Worm (Caenorhabditis elegans) whole organism, L4 larva: Measurements from ENCODE around the gene T28H10.1.

Experiments used
- Y75B8A.6 ChIP-seq: fragments of 200-800 bp; sonication (Bioruptor generic); IDR thresholded peaks from 2 replicates; pipeline ENCODE4 v1.3.6; 2022; ENCODE audit warnings: missing genetic modification reagents, missing genetic modification characterization, missing compliant biosample characterization
- aha-1 ChIP-seq: fragments of 150-350 bp; peaks from one replicate; lab custom pipeline; 2014; ENCODE audit warnings: missing biosample characterization, missing genetic modification characterization
- ama-1 ChIP-seq: fragments of 150-350 bp; optimal IDR thresholded peaks from 2 replicates; lab custom pipeline; 2014; ENCODE audit warnings: inconsistent platforms, mixed read lengths
- ceh-28 ChIP-seq: fragments of 150-350 bp; optimal IDR thresholded peaks from 2 replicates; lab custom pipeline; 2014; ENCODE audit warnings: missing biosample characterization, missing genetic modification reagents, missing genetic modification characterization
- ceh-32 ChIP-seq: sonication (generic microtip); optimal IDR thresholded peaks from 2 replicates; lab custom pipeline; 2016; ENCODE audit warnings: mild to moderate bottlenecking, missing genetic modification characterization, missing compliant biosample characterization; ENCODE audit not compliant: poor library complexity
- cey-2 ChIP-seq: sonication (generic microtip); optimal IDR thresholded peaks from 3 replicates; lab custom pipeline; 2017; ENCODE audit warnings: missing genetic modification characterization, mild to moderate bottlenecking, missing compliant biosample characterization, antibody characterized with exemption, borderline replicate concordance; ENCODE audit not compliant: insufficient read depth
- ctbp-1 ChIP-seq: fragments of 200-800 bp; sonication (Bioruptor generic); IDR thresholded peaks from 2 replicates; pipeline ENCODE4 v1.3.6; 2022; ENCODE audit warnings: missing genetic modification reagents, missing genetic modification characterization, missing compliant biosample characterization
- daf-16 ChIP-seq, 3 experiments: sonication (generic microtip); optimal IDR thresholded peaks; 2 replicates each; lab custom pipeline; 2016 to 2017; ENCODE audit warnings: missing genetic modification characterization in 3 of 3, missing genetic modification reagents in 3 of 3, mild to moderate bottlenecking in 2 of 3, missing compliant biosample characterization in 2 of 3, missing biosample characterization in 1 of 3, moderate library complexity in 1 of 3
- daf-19 ChIP-seq: fragments of 200-800 bp; sonication (Bioruptor generic); conservative IDR thresholded peaks from 2 replicates; pipeline ENCODE4 v1.3.6; 2022; ENCODE audit warnings: missing genetic modification characterization, missing compliant biosample characterization
- daf-8 ChIP-seq: fragments of 200-800 bp; sonication (Bioruptor generic); IDR thresholded peaks from 2 replicates; pipeline ENCODE4 v1.3.6; 2022; ENCODE audit warnings: missing genetic modification characterization, missing compliant biosample characterization
- duxl-1 ChIP-seq: sonication (generic microtip); optimal IDR thresholded peaks from 2 replicates; lab custom pipeline; 2016; ENCODE audit warnings: mild to moderate bottlenecking, missing genetic modification characterization, moderate library complexity, missing compliant biosample characterization; ENCODE audit not compliant: poor library complexity
- fos-1 ChIP-seq: fragments of 150-350 bp; optimal IDR thresholded peaks from 2 replicates; lab custom pipeline; 2014; ENCODE audit warnings: missing biosample characterization, missing genetic modification characterization
- gei-8 ChIP-seq: fragments of 200-800 bp; sonication (Bioruptor generic); optimal IDR thresholded peaks from 2 replicates; lab custom pipeline; 2018; ENCODE audit warnings: mild to moderate bottlenecking, missing genetic modification characterization, missing compliant biosample characterization
- hif-1 ChIP-seq, 2 experiments: sonication (generic microtip); optimal IDR thresholded peaks; 2 replicates each; lab custom pipeline; 2016 to 2017; ENCODE audit warnings: missing compliant biosample characterization in 2 of 2, missing genetic modification characterization in 2 of 2, missing genetic modification reagents in 2 of 2, missing genotype in 2 of 2, mild to moderate bottlenecking in 1 of 2
- lin-1 ChIP-seq: fragments of 200-800 bp; sonication (Bioruptor generic); IDR thresholded peaks from 2 replicates; pipeline ENCODE4 v1.3.6; 2022; ENCODE audit warnings: missing genetic modification reagents, missing genetic modification characterization, missing compliant biosample characterization
- lin-15B ChIP-seq: fragments of 150-350 bp; sonication (generic microtip); optimal IDR thresholded peaks from 3 replicates; lab custom pipeline; 2014; ENCODE audit warnings: missing biosample characterization, missing genetic modification characterization
- lir-3 ChIP-seq: sonication (generic microtip); optimal IDR thresholded peaks from 2 replicates; lab custom pipeline; 2016; ENCODE audit warnings: mild to moderate bottlenecking, missing genetic modification characterization, missing compliant biosample characterization
- madf-5 ChIP-seq, 2 experiments: fragments of 200-800 bp; sonication (Bioruptor generic); IDR thresholded peaks; 2 replicates each; pipeline ENCODE4 v1.3.6; 2022; ENCODE audit warnings: missing compliant biosample characterization in 2 of 2, missing genetic modification characterization in 2 of 2
- nhr-11 ChIP-seq: fragments of 150-350 bp; optimal IDR thresholded peaks from 2 replicates; lab custom pipeline; 2014; ENCODE audit warnings: missing biosample characterization, missing genetic modification characterization
- nhr-48 ChIP-seq: sonication (generic microtip); optimal IDR thresholded peaks from 2 replicates; lab custom pipeline; 2016; ENCODE audit warnings: mild to moderate bottlenecking, missing genetic modification characterization, missing compliant biosample characterization
- pha-4 ChIP-seq, 2 experiments: fragments of 150-350 bp in 1 of 2; fragments of 200-800 bp in 1 of 2; sonication (Bioruptor generic) in 1 of 2; IDR thresholded peaks in 1 of 2; optimal IDR thresholded peaks in 1 of 2; 2 replicates each; pipeline versions ENCODE4 v1.3.6 to Lab custom; 2014 to 2022; ENCODE audit warnings: missing genetic modification characterization in 2 of 2, missing genetic modification reagents in 2 of 2, missing biosample characterization in 1 of 2, missing compliant biosample characterization in 1 of 2
- php-3 ChIP-seq: fragments of 200-800 bp; sonication (Bioruptor generic); IDR thresholded peaks from 2 replicates; pipeline ENCODE4 v1.3.6; 2022; ENCODE audit warnings: missing genetic modification reagents, missing genetic modification characterization, missing compliant biosample characterization
- skn-1 ChIP-seq: fragments of 150-350 bp; optimal IDR thresholded peaks from 2 replicates; lab custom pipeline; 2014; ENCODE audit warnings: missing biosample characterization, missing genetic modification characterization
- snpc-4 ChIP-seq: fragments of 150-350 bp; optimal IDR thresholded peaks from 2 replicates; lab custom pipeline; 2014; ENCODE audit warnings: missing biosample characterization, missing genetic modification characterization
- spr-1 ChIP-seq: sonication (generic microtip); optimal IDR thresholded peaks from 2 replicates; lab custom pipeline; 2016; ENCODE audit warnings: mild to moderate bottlenecking, missing genetic modification characterization, missing compliant biosample characterization
- unc-62 ChIP-seq, 3 experiments: fragments of 150-350 bp in 1 of 3; sonication (generic microtip); optimal IDR thresholded peaks in 2 of 3; peaks in 1 of 3; 1 replicate in 1 of 3; 2 replicates in 2 of 3; lab custom pipeline; 2014 to 2017; ENCODE audit warnings: missing biosample characterization in 3 of 3, missing genetic modification characterization in 3 of 3, missing genetic modification reagents in 3 of 3, missing genotype in 1 of 3
- vab-7 ChIP-seq: fragments of 200-800 bp; sonication (Bioruptor generic); IDR thresholded peaks from 2 replicates; pipeline ENCODE4 v1.3.6; 2022; ENCODE audit warnings: missing genetic modification reagents, missing genetic modification characterization, missing compliant biosample characterization
- zag-1 ChIP-seq: fragments of 150-350 bp; optimal IDR thresholded peaks from 2 replicates; lab custom pipeline; 2014; ENCODE audit warnings: missing biosample characterization, missing genetic modification characterization
- ztf-7 ChIP-seq: fragments of 150-350 bp; optimal IDR thresholded peaks from 2 replicates; lab custom pipeline; 2014; ENCODE audit warnings: missing biosample characterization, missing genetic modification characterization

T28H10.1 gene

ce11 chrV:12554172-12555031 lies 50.8 kb downstream of the T28H10.1 start (continued):
- no peak for TF ChIP-seq daf-16 (GFP tag; optimal IDR thresholded peaks at IDR 0.05; lab: Kevin White, UChicago)
- TF ChIP-seq daf-16 (tag; optimal IDR thresholded peaks at IDR 0.05; lab: Kevin White, UChicago) = no peak
- peak; percentile 45 for TF ChIP-seq aha-1 (tag; lab: Kevin White, UChicago)
- TF ChIP-seq gei-8 = no peak
- peak; percentile 33 for TF ChIP-seq nhr-48 (tag; lab: Kevin White, UChicago)
- TF ChIP-seq unc-62 (GFP tag; optimal IDR thresholded peaks at IDR 0.05 in 1 of 2; lab: Kevin White, UChicago) = peak in 1 of 2 experiments; percentile 88
- TF ChIP-seq unc-62 (tag; optimal IDR thresholded peaks at IDR 0.05; lab: Kevin White, UChicago) = no peak
- no peak for TF ChIP-seq cey-2 (tag; lab: Kevin White, UChicago)
- TF ChIP-seq lin-1 (GFP tag; lab: Robert Waterston, UW) = no peak
- no peak for TF ChIP-seq ztf-7 (tag; lab: Kevin White, UChicago)
- no peak for TF ChIP-seq duxl-1 (tag; lab: Kevin White, UChicago)
- TF ChIP-seq lin-15B (tag; lab: Kevin White, UChicago) = no peak
- no peak for TF ChIP-seq ceh-28 (tag; lab: Kevin White, UChicago)
- TF ChIP-seq vab-7 = no peak
- no peak for TF ChIP-seq madf-5 (GFP tag; IDR thresholded peaks at IDR 0.05; lab: Robert Waterston, UW)
- TF ChIP-seq hif-1 (tag; optimal IDR thresholded peaks at IDR 0.05; lab: Kevin White, UChicago) = no peak
- TF ChIP-seq php-3 (GFP tag; lab: Robert Waterston, UW) = no peak
- TF ChIP-seq spr-1 (tag; lab: Kevin White, UChicago) = no peak
- no peak for TF ChIP-seq snpc-4 (tag; lab: Kevin White, UChicago)
- no peak for TF ChIP-seq ctbp-1 (GFP tag; lab: Robert Waterston, UW)
- no peak for TF ChIP-seq ceh-32 (tag; lab: Kevin White, UChicago)
- no peak for TF ChIP-seq Y75B8A.6
- TF ChIP-seq lir-3 (tag; lab: Kevin White, UChicago) = no peak
- TF ChIP-seq zag-1 (tag; lab: Kevin White, UChicago) = no peak
- no peak for TF ChIP-seq pha-4 (GFP tag; IDR thresholded peaks at IDR 0.05; lab: Robert Waterston, UW)
- no peak for TF ChIP-seq pha-4 (tag; optimal IDR thresholded peaks at IDR 0.05; lab: Kevin White, UChicago)
- no peak for TF ChIP-seq skn-1
- no peak for TF ChIP-seq daf-8
- no peak for TF ChIP-seq fos-1 (tag; lab: Kevin White, UChicago)
- TF ChIP-seq daf-19 (GFP tag; lab: Robert Waterston, UW) = no peak
- TF ChIP-seq ama-1 (lab: Kevin White, UChicago) = peak; percentile 69
- TF ChIP-seq nhr-11 = no peak
- TF ChIP-seq, all 104 proteins: peak for 11
